Worm (Caenorhabditis elegans) whole organism, late embryonic: ENCODE results near the gene dnj-1.

ENCODE experiments used
- ama-1 ChIP-seq: fragments of 150-350 bp; optimal IDR thresholded peaks from 2 replicates; lab custom pipeline; 2014
- ceh-30 ChIP-seq: fragments of 150-350 bp; optimal IDR thresholded peaks from 2 replicates; lab custom pipeline; 2014; ENCODE audit warnings: missing biosample characterization, missing genetic modification characterization
- fkh-10 ChIP-seq: fragments of 150-350 bp; optimal IDR thresholded peaks from 2 replicates; lab custom pipeline; 2014; ENCODE audit warnings: missing biosample characterization, missing genetic modification reagents, missing genetic modification characterization
- ztf-16 ChIP-seq: sonication (generic microtip); optimal IDR thresholded peaks from 2 replicates; lab custom pipeline; 2017; ENCODE audit warnings: missing genetic modification characterization, missing compliant biosample characterization

- TF ChIP-seq fkh-10 (GFP tag; lab: Kevin White, UChicago), result no peak
- no peak for TF ChIP-seq ztf-16
- no peak for TF ChIP-seq ama-1 (lab: Kevin White, UChicago)
- no peak for TF ChIP-seq ceh-30 (tag; lab: Kevin White, UChicago)
Observed at ce11 chrIV:11304970-11305369, 6.1 kb downstream of the dnj-1 start.
